Worm (Caenorhabditis elegans) whole organism, young adult: ENCODE results near the gene egl-18.

ENCODE experiments used
- D2030.7 ChIP-seq: fragments of 200-800 bp; sonication (Bioruptor generic); IDR thresholded peaks from 2 replicates; pipeline ENCODE4 v1.3.6; 2022; ENCODE audit warnings: missing genetic modification reagents, missing genetic modification characterization, missing compliant biosample characterization
- K11D2.4 ChIP-seq: fragments of 200-800 bp; sonication (Bioruptor generic); IDR thresholded peaks from 2 replicates; pipeline ENCODE4 v1.3.6; 2022; ENCODE audit warnings: missing genetic modification reagents, missing genetic modification characterization, missing compliant biosample characterization
- T07F8.4 ChIP-seq: sonication (generic microtip); optimal IDR thresholded peaks from 2 replicates; lab custom pipeline; 2016; ENCODE audit warnings: mild to moderate bottlenecking, missing genetic modification characterization, moderate library complexity, missing compliant biosample characterization
- ZK185.1 ChIP-seq: sonication (generic microtip); optimal IDR thresholded peaks from 2 replicates; lab custom pipeline; 2016; ENCODE audit warnings: mild to moderate bottlenecking, missing genetic modification characterization, missing compliant biosample characterization; ENCODE audit not compliant: poor library complexity, severe bottlenecking
- aptf-2 ChIP-seq: fragments of 200-800 bp; sonication (Bioruptor generic); conservative IDR thresholded peaks from 2 replicates; pipeline ENCODE4 v1.3.6; 2022; ENCODE audit warnings: missing genetic modification reagents, missing genetic modification characterization, missing compliant biosample characterization
- attf-6 ChIP-seq: fragments of 200-800 bp; sonication (Bioruptor generic); IDR thresholded peaks from 2 replicates; pipeline ENCODE4 v1.3.6; 2022; ENCODE audit warnings: missing genetic modification reagents, missing genetic modification characterization, missing compliant biosample characterization
- bed-2 ChIP-seq: fragments of 200-800 bp; sonication (Bioruptor generic); IDR thresholded peaks from 2 replicates; pipeline ENCODE4 v1.3.6; 2022; ENCODE audit warnings: missing genetic modification reagents, missing genetic modification characterization, missing compliant biosample characterization
- cebp-1 ChIP-seq, 2 experiments: fragments of 200-800 bp in 1 of 2; sonication (Bioruptor generic) in 1 of 2; sonication (generic microtip) in 1 of 2; IDR thresholded peaks in 1 of 2; optimal IDR thresholded peaks in 1 of 2; 2 replicates each; pipeline versions ENCODE4 v1.3.6 to Lab custom; 2017 to 2022; ENCODE audit warnings: missing compliant biosample characterization in 2 of 2, missing genetic modification characterization in 2 of 2, mild to moderate bottlenecking in 1 of 2, missing genetic modification reagents in 1 of 2, moderate library complexity in 1 of 2
- ceh-79 ChIP-seq: sonication (generic microtip); optimal IDR thresholded peaks from 2 replicates; lab custom pipeline; 2017; ENCODE audit warnings: mild to moderate bottlenecking, missing genetic modification characterization, missing compliant biosample characterization
- efl-1 ChIP-seq: fragments of 150-350 bp; optimal IDR thresholded peaks from 2 replicates; lab custom pipeline; 2014; ENCODE audit warnings: missing biosample characterization, missing genetic modification reagents, missing genetic modification characterization
- egrh-3 ChIP-seq: fragments of 200-800 bp; sonication (Bioruptor generic); IDR thresholded peaks from 2 replicates; pipeline ENCODE4 v1.3.6; 2022; ENCODE audit warnings: missing genetic modification reagents, missing genetic modification characterization, missing compliant biosample characterization
- gei-17 ChIP-seq: fragments of 200-800 bp; sonication (Bioruptor generic); optimal IDR thresholded peaks from 2 replicates; lab custom pipeline; 2018; ENCODE audit warnings: mild to moderate bottlenecking, missing genetic modification characterization, missing compliant biosample characterization
- hlh-12 ChIP-seq: sonication (generic microtip); optimal IDR thresholded peaks from 2 replicates; lab custom pipeline; 2016; ENCODE audit warnings: missing genetic modification characterization, missing compliant biosample characterization
- hmg-1.2 ChIP-seq: fragments of 200-800 bp; sonication (Bioruptor generic); IDR thresholded peaks from 2 replicates; pipeline ENCODE4 v1.3.6; 2022; ENCODE audit warnings: missing genetic modification reagents, missing genetic modification characterization, missing compliant biosample characterization
- hmg-20 ChIP-seq: fragments of 200-800 bp; sonication (Bioruptor generic); IDR thresholded peaks from 2 replicates; pipeline ENCODE4 v1.3.6; 2022; ENCODE audit warnings: missing genetic modification reagents, missing genetic modification characterization, missing compliant biosample characterization
- hsf-1 ChIP-seq: fragments of 200-800 bp; sonication (Bioruptor generic); IDR thresholded peaks from 2 replicates; pipeline ENCODE4 v1.3.6; 2022; ENCODE audit warnings: missing genetic modification reagents, missing genetic modification characterization, missing compliant biosample characterization
- let-526 ChIP-seq: fragments of 200-800 bp; sonication (Bioruptor generic); IDR thresholded peaks from 2 replicates; pipeline ENCODE4 v1.3.6; 2022; ENCODE audit warnings: missing genetic modification reagents, missing genetic modification characterization, missing compliant biosample characterization
- lin-40 ChIP-seq: sonication (generic microtip); optimal IDR thresholded peaks from 2 replicates; lab custom pipeline; 2016; ENCODE audit warnings: missing genetic modification characterization, mild to moderate bottlenecking, missing compliant biosample characterization, missing genotype, missing genetic modification reagents
- lsy-27 ChIP-seq: sonication (generic microtip); optimal IDR thresholded peaks from 2 replicates; lab custom pipeline; 2017; ENCODE audit warnings: missing genetic modification characterization, mild to moderate bottlenecking, missing compliant biosample characterization, antibody characterized with exemption, missing genotype, borderline replicate concordance; ENCODE audit not compliant: insufficient read depth
- madf-6 ChIP-seq: fragments of 200-800 bp; sonication (Bioruptor generic); IDR thresholded peaks from 2 replicates; pipeline ENCODE4 v1.3.6; 2022; ENCODE audit warnings: missing genetic modification reagents, missing genetic modification characterization, missing compliant biosample characterization
- mcd-1 ChIP-seq: fragments of 200-800 bp; sonication (Bioruptor generic); IDR thresholded peaks from 2 replicates; pipeline ENCODE4 v1.3.6; 2022; ENCODE audit warnings: missing genetic modification reagents, missing genetic modification characterization, missing compliant biosample characterization
- mel-28 ChIP-seq: sonication (generic microtip); optimal IDR thresholded peaks from 2 replicates; lab custom pipeline; 2016; ENCODE audit warnings: borderline replicate concordance, mild to moderate bottlenecking, missing genetic modification characterization, missing compliant biosample characterization
- mxl-1 ChIP-seq: sonication (generic microtip); optimal IDR thresholded peaks from 2 replicates; lab custom pipeline; 2016; ENCODE audit warnings: missing genetic modification characterization, missing compliant biosample characterization
- nfya-2 ChIP-seq: fragments of 200-800 bp; sonication (Bioruptor generic); IDR thresholded peaks from 2 replicates; pipeline ENCODE4 v1.3.6; 2022; ENCODE audit warnings: missing genetic modification reagents, missing genetic modification characterization, missing compliant biosample characterization
- nhr-120 ChIP-seq: fragments of 200-800 bp; sonication (Bioruptor generic); IDR thresholded peaks from 2 replicates; pipeline ENCODE4 v1.3.6; 2022; ENCODE audit warnings: missing genetic modification characterization, missing compliant biosample characterization
- pha-4 ChIP-seq: fragments of 150-350 bp; sonication (generic microtip); optimal IDR thresholded peaks from 2 replicates; lab custom pipeline; 2014; ENCODE audit warnings: missing biosample characterization, missing genetic modification reagents, missing genetic modification characterization
- snpc-3.4 ChIP-seq: sonication (generic microtip); optimal IDR thresholded peaks from 2 replicates; lab custom pipeline; 2017; ENCODE audit warnings: missing genetic modification characterization, mild to moderate bottlenecking, missing compliant biosample characterization, antibody characterized with exemption, moderate library complexity, missing genotype, missing genetic modification reagents
- tbp1 ChIP-seq: fragments of 200-800 bp; sonication (Bioruptor generic); optimal IDR thresholded peaks from 2 replicates; lab custom pipeline; 2018; ENCODE audit warnings: mild to moderate bottlenecking, missing genetic modification characterization, missing compliant biosample characterization
- ztf-25 ChIP-seq: fragments of 200-800 bp; sonication (Bioruptor generic); IDR thresholded peaks from 2 replicates; pipeline ENCODE4 v1.3.6; 2022; ENCODE audit warnings: missing genetic modification reagents, missing genetic modification characterization, missing compliant biosample characterization
- ztf-28 ChIP-seq: fragments of 200-800 bp; sonication (Bioruptor generic); IDR thresholded peaks from 2 replicates; pipeline ENCODE4 v1.3.6; 2022; ENCODE audit warnings: missing genetic modification reagents, missing genetic modification characterization, missing compliant biosample characterization
- ztf-6 ChIP-seq: fragments of 200-800 bp; sonication (Bioruptor generic); IDR thresholded peaks from 2 replicates; pipeline ENCODE4 v1.3.6; 2022; ENCODE audit warnings: missing genetic modification reagents, missing genetic modification characterization, missing compliant biosample characterization

The egl-18 gene

DNA sequence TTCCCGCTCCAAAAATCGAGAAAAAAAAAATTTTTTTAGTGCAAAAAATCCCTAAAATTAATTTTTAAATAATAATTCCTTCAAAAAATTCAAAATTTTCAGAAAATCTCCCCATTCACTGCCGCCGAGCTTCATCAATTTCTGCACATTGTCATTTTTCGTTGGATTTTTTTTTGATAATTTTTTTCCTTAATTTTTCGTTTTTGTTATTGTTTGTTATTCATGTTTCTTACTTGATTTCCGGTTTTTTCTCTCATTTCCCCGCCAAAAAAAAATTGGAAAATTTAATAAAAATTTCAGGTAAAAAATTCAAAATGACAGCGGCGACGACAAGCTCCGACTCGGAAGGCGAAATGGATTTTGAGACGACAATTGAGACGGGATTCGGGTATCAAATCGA is 54.3 kb downstream of the egl-18 start, which contains the start of gene F52C12.6:
TSS of gene F52C12.6 (plus strand) at position 301 of the 400 bp plus-strand sequence.
- TF ChIP-seq tbp1 (GFP tag; lab: Kevin White, UChicago), result no peak
- no peak for TF ChIP-seq mcd-1 (GFP tag; lab: Robert Waterston, UW)
- no peak for TF ChIP-seq ceh-79 (tag; lab: Kevin White, UChicago)
- no peak for TF ChIP-seq attf-6 (GFP tag; lab: Robert Waterston, UW)
- no peak for TF ChIP-seq madf-6 (GFP tag; lab: Robert Waterston, UW)
- TF ChIP-seq nfya-2 (GFP tag; lab: Robert Waterston, UW), result no peak
- no peak for TF ChIP-seq K11D2.4 (GFP tag; lab: Robert Waterston, UW)
- TF ChIP-seq ZK185.1 (tag; lab: Kevin White, UChicago), result no peak
- TF ChIP-seq hmg-20 (GFP tag; lab: Robert Waterston, UW), result no peak
- TF ChIP-seq ztf-28 (GFP tag; lab: Robert Waterston, UW), result no peak
- no peak for TF ChIP-seq bed-2
- no peak for TF ChIP-seq nhr-120 (GFP tag; lab: Robert Waterston, UW)
- TF ChIP-seq mel-28 (tag; lab: Kevin White, UChicago), result no peak
- no peak for TF ChIP-seq hlh-12 (tag; lab: Kevin White, UChicago)
- TF ChIP-seq efl-1, result no peak

ce11 chrIV:1959554-1959953 is 57.4 kb downstream of the egl-18 start, which contains the start of gene tdpo-1:
Gene tdpo-1, plus strand, starts transcription at chrIV:1959854.
- no peak for TF ChIP-seq bed-2
- TF ChIP-seq pha-4 (tag; lab: Kevin White, UChicago), result no peak
- no peak for TF ChIP-seq hmg-1.2
- TF ChIP-seq lin-40 (tag; lab: Kevin White, UChicago), result no peak
- TF ChIP-seq ztf-25 (GFP tag; lab: Robert Waterston, UW), result no peak
- TF ChIP-seq hsf-1 (GFP tag; lab: Robert Waterston, UW), result no peak
- no peak for TF ChIP-seq attf-6 (GFP tag; lab: Robert Waterston, UW)
- no peak for TF ChIP-seq mxl-1 (tag; lab: Kevin White, UChicago)
- TF ChIP-seq lsy-27 (tag; lab: Kevin White, UChicago), result no peak
- no peak for TF ChIP-seq gei-17 (GFP tag; lab: Kevin White, UChicago)
- TF ChIP-seq let-526 (GFP tag; lab: Robert Waterston, UW), result no peak
- TF ChIP-seq T07F8.4 (tag; lab: Kevin White, UChicago), result no peak
- TF ChIP-seq tbp1 (GFP tag; lab: Kevin White, UChicago), result no peak

ce11 chrIV:1963247-1963646 is 61.1 kb downstream of the egl-18 start, which contains the start of gene ulp-3:
Gene ulp-3, plus strand, starts transcription at chrIV:1963634.
- TF ChIP-seq egrh-3 (no peak), ztf-6 (GFP tag; lab: Robert Waterston, UW) (no peak), lin-40 (tag; lab: Kevin White, UChicago) (no peak), mcd-1 (GFP tag; lab: Robert Waterston, UW) (peak; percentile 60), aptf-2 (GFP tag; lab: Robert Waterston, UW) (no peak), efl-1 (peak; percentile 13), D2030.7 (GFP tag; lab: Robert Waterston, UW) (0 out of 2 replicates have a peak, but pooled peaks have one; percentile 19)
- TF ChIP-seq, all 124 proteins: peak for 3

- no peak for TF ChIP-seq snpc-3.4 (tag; lab: Kevin White, UChicago)
- TF ChIP-seq mcd-1 (GFP tag; lab: Robert Waterston, UW), result peak; percentile 46; the same call in 1 of the 2 replicates
- TF ChIP-seq cebp-1 (GFP tag; IDR thresholded peaks at IDR 0.05; lab: Robert Waterston, UW), result no peak
- TF ChIP-seq cebp-1 (tag; optimal IDR thresholded peaks at IDR 0.05; lab: Kevin White, UChicago), result peak; percentile 64
These were observed 61.9 kb downstream of the egl-18 start for ce11 chrIV:1964057-1964456.
